Worm (Caenorhabditis elegans) whole organism, early embryonic: ENCODE data around the gene rde-11.

Source experiments
- aly-1 ChIP-seq: sonication (generic microtip); optimal IDR thresholded peaks from 2 replicates; lab custom pipeline; 2016; ENCODE audit warnings: missing genetic modification characterization, missing compliant biosample characterization
- ama-1 ChIP-seq: fragments of 150-350 bp; optimal IDR thresholded peaks from 2 replicates; lab custom pipeline; 2014
- ceh-13 ChIP-seq: fragments of 200-800 bp; sonication (Bioruptor generic); optimal IDR thresholded peaks from 2 replicates; lab custom pipeline; 2018; ENCODE audit warnings: mild to moderate bottlenecking, missing genetic modification characterization, missing compliant biosample characterization
- hnd-1 ChIP-seq: sonication (generic microtip); optimal IDR thresholded peaks from 2 replicates; lab custom pipeline; 2016; ENCODE audit warnings: missing genetic modification characterization, missing compliant biosample characterization
- tbx-11 ChIP-seq: fragments of 200-800 bp; sonication (Bioruptor generic); IDR thresholded peaks from 2 replicates; pipeline ENCODE4 v1.3.6; 2022; ENCODE audit warnings: missing genetic modification characterization, missing compliant biosample characterization

DNA sequence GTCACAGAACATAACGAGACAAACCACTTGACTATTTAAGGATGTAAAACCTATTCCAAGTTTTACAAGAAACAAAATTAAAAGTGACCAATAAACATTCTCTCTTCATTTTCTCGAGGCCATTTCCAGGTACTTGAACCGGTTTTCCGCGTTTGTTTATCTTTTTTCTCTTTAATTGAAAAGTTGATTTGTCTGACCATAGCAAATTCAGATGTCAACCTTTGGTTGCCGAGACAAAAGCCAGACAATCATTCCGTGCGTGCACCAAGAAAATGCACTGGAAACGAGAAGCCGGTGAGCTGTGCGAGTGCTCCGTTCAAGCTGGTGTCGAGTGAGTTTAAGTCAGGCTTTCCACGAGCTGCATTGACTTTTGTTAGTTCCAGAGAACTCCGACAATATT is 22.9 kb upstream of the rde-11 start:
- TF ChIP-seq hnd-1 (tag; lab: Kevin White, UChicago) (no peak), tbx-11 (GFP tag; lab: Robert Waterston, UW) (no peak), ama-1 (no peak), ceh-13 (GFP tag; lab: Kevin White, UChicago) (no peak), aly-1 (tag; lab: Kevin White, UChicago) (no peak)
